Fruit fly (Drosophila melanogaster): ENCODE results near the gene CG11134.

CG11134 gene

dm6 chrX:13762372-13762883 is 24.7 kb downstream of the CG11134 start, which contains the start of gene rdgB (continued):
- peak; percentile 73 for TF ChIP-seq Ptx1 (GFP tag; IDR thresholded peaks at IDR 0.05)
- TF ChIP-seq tx (GFP tag; optimal IDR thresholded peaks at IDR 0.05), result no peak
- TF ChIP-seq CG3847 (GFP tag; IDR thresholded peaks at IDR 0.05), result peak; percentile 70
- 0 out of 2 replicates have a peak, but pooled peaks have one; percentile 14 for TF ChIP-seq ap (GFP tag; IDR thresholded peaks at IDR 0.05)
- TF ChIP-seq Blimp-1 (GFP tag; optimal IDR thresholded peaks at IDR 0.05), result peak; percentile 77
- peak; percentile 63 for TF ChIP-seq twi (tag; optimal IDR thresholded peaks at IDR 0.05)
- TF ChIP-seq CG7928 (GFP tag; optimal IDR thresholded peaks at IDR 0.05), result peak; percentile 9
- TF ChIP-seq ewg (GFP tag; optimal IDR thresholded peaks at IDR 0.05), result peak; percentile 85
- no peak for TF ChIP-seq CG14965 (GFP tag; optimal IDR thresholded peaks at IDR 0.05; ENCODE audit: borderline replicate concordance)
- TF ChIP-seq CG17186 (GFP tag; optimal IDR thresholded peaks at IDR 0.05), result no peak
- no peak for TF ChIP-seq CG8359 (GFP tag; optimal IDR thresholded peaks at IDR 0.05; ENCODE audit: borderline replicate concordance)
- 0 out of 2 replicates have a peak, but pooled peaks have one; percentile 2 for TF ChIP-seq dati (GFP tag; IDR thresholded peaks at IDR 0.05)
- no peak for TF ChIP-seq wdn (GFP tag; IDR thresholded peaks at IDR 0.05)
- peak; percentile 51 for TF ChIP-seq CG8281 (tag; optimal IDR thresholded peaks at IDR 0.05)
- TF ChIP-seq cato (GFP tag; optimal IDR thresholded peaks at IDR 0.05; ENCODE audit: borderline replicate concordance), result peak; percentile 20
- TF ChIP-seq TFAM (GFP tag; optimal IDR thresholded peaks at IDR 0.05), result no peak
- TF ChIP-seq CG14014 (GFP tag; IDR thresholded peaks at IDR 0.05), result peak; percentile 52
- TF ChIP-seq unc-4 (GFP tag; IDR thresholded peaks at IDR 0.05; ENCODE audit: partially characterized antibody), result no peak
- TF ChIP-seq CG14667 (GFP tag; IDR thresholded peaks at IDR 0.05), result no peak
- TF ChIP-seq CrebB (tag; optimal IDR thresholded peaks at IDR 0.05), result no peak
- peak; percentile 23 for TF ChIP-seq CG12071 (GFP tag; optimal IDR thresholded peaks at IDR 0.05)
- no peak for TF ChIP-seq sima (GFP tag; optimal IDR thresholded peaks at IDR 0.05)
- TF ChIP-seq CG15601 (tag; optimal IDR thresholded peaks at IDR 0.05), result peak; percentile 78
- TF ChIP-seq HmgD (GFP tag; optimal IDR thresholded peaks at IDR 0.05), result no peak
- peak; percentile 6 for TF ChIP-seq kah (GFP tag; optimal IDR thresholded peaks at IDR 0.05)
- TF ChIP-seq CG8290 (GFP tag; optimal IDR thresholded peaks at IDR 0.05), result peak; percentile 28
- peak; percentile 2 to 82 for TF ChIP-seq CG8290 (tag; optimal IDR thresholded peaks at IDR 0.05)
- TF ChIP-seq CG32532 (GFP tag; IDR thresholded peaks at IDR 0.05), result peak; percentile 73
- peak; percentile 75 for TF ChIP-seq CG1602 (GFP tag; optimal IDR thresholded peaks at IDR 0.05)
- TF ChIP-seq CG13624 (GFP tag; optimal IDR thresholded peaks at IDR 0.05), result peak; percentile 21
- no peak; the same call in 2 of the 3 replicates for TF ChIP-seq knrl (GFP tag; IDR thresholded peaks at IDR 0.05; ENCODE audit: partially characterized antibody)
- peak; percentile 91 for TF ChIP-seq CoRest (tag; optimal IDR thresholded peaks at IDR 0.05)
- peak; percentile 72 for TF ChIP-seq Hsf (GFP tag; optimal IDR thresholded peaks at IDR 0.05)
- TF ChIP-seq CG33213 (GFP tag; optimal IDR thresholded peaks at IDR 0.05), result no peak
- TF ChIP-seq Ssrp (tag; optimal IDR thresholded peaks at IDR 0.05), result peak; percentile 83
- TF ChIP-seq CG8765 (GFP tag; IDR thresholded peaks at IDR 0.05), result no peak
- TF ChIP-seq HmgZ (tag; optimal IDR thresholded peaks at IDR 0.05), result peak; percentile 65
- TF ChIP-seq crol (GFP tag; IDR thresholded peaks at IDR 0.05), result no peak
- peak; percentile 72 for TF ChIP-seq Fer3 (tag; optimal IDR thresholded peaks at IDR 0.05)
- TF ChIP-seq Stat92E (GFP tag; optimal IDR thresholded peaks at IDR 0.05), result no peak
- peak; percentile 41 for TF ChIP-seq gcm2 (GFP tag; optimal IDR thresholded peaks at IDR 0.05)
- TF ChIP-seq pho (GFP tag; optimal IDR thresholded peaks at IDR 0.05), result peak; percentile 57
- peak; percentile 78 for TF ChIP-seq PHDP (tag; optimal IDR thresholded peaks at IDR 0.05)
- 0 out of 2 replicates have a peak, but pooled peaks have one; percentile 8 for TF ChIP-seq CG4730 (GFP tag; IDR thresholded peaks at IDR 0.05)
- TF ChIP-seq CG5245 (GFP tag; optimal IDR thresholded peaks at IDR 0.05), result peak; percentile 45
- TF ChIP-seq Spps (tag; optimal IDR thresholded peaks at IDR 0.05), result no peak
- TF ChIP-seq jigr1 (GFP tag; IDR thresholded peaks at IDR 0.05), result peak; percentile 47; the same call in 1 of the 3 replicates
- TF ChIP-seq maf-S (GFP tag; optimal IDR thresholded peaks at IDR 0.05), result no peak
- TF ChIP-seq CG6765 (GFP tag; optimal IDR thresholded peaks at IDR 0.05), result peak; percentile 78
- peak; percentile 39 to 73 for TF ChIP-seq Trl (optimal IDR thresholded peaks at IDR 0.05)
- TF ChIP-seq Trl (GFP tag; optimal IDR thresholded peaks at IDR 0.05), result no peak

Measured in whole organism, embryonic.